Worm (Caenorhabditis elegans) whole organism, L2 larva: Measurements from ENCODE around the gene F10E9.12.

Experiments used
- C34F6.9 ChIP-seq: fragments of 150-350 bp; optimal IDR thresholded peaks from 2 replicates; lab custom pipeline; 2014; ENCODE audit warnings: missing biosample characterization, missing genetic modification characterization
- F13H6.1 ChIP-seq: sonication (generic microtip); optimal IDR thresholded peaks from 2 replicates; lab custom pipeline; 2016; ENCODE audit warnings: missing genetic modification characterization, missing compliant biosample characterization
- R02D3.7 ChIP-seq: fragments of 150-350 bp; optimal IDR thresholded peaks from 2 replicates; lab custom pipeline; 2014; ENCODE audit warnings: missing biosample characterization, missing genetic modification characterization
- Y55F3AM.14 ChIP-seq: fragments of 200-800 bp; sonication (Bioruptor generic); optimal IDR thresholded peaks from 2 replicates; lab custom pipeline; 2018; ENCODE audit warnings: mild to moderate bottlenecking, missing genetic modification characterization, missing compliant biosample characterization
- ZK546.5 ChIP-seq: sonication (generic microtip); optimal IDR thresholded peaks from 2 replicates; lab custom pipeline; 2017; ENCODE audit warnings: missing biosample characterization, missing genetic modification characterization
- alr-1 ChIP-seq: fragments of 150-350 bp; optimal IDR thresholded peaks from 2 replicates; lab custom pipeline; 2014; ENCODE audit warnings: missing biosample characterization, missing genetic modification characterization
- aly-2 ChIP-seq: fragments of 150-350 bp; optimal IDR thresholded peaks from 2 replicates; lab custom pipeline; 2014; ENCODE audit warnings: missing biosample characterization, missing genetic modification characterization
- ama-1 ChIP-seq: fragments of 150-350 bp; optimal IDR thresholded peaks from 2 replicates; lab custom pipeline; 2018; ENCODE audit warnings: inconsistent platforms
- blmp-1 ChIP-seq: sonication (generic microtip); optimal IDR thresholded peaks from 2 replicates; lab custom pipeline; 2017; ENCODE audit warnings: missing genetic modification characterization, mild to moderate bottlenecking, missing compliant biosample characterization, antibody characterized with exemption, moderate library complexity; ENCODE audit not compliant: insufficient read depth
- ceh-16 ChIP-seq: fragments of 150-350 bp; optimal IDR thresholded peaks from 2 replicates; lab custom pipeline; 2014; ENCODE audit warnings: missing biosample characterization, missing genetic modification characterization
- ceh-82 ChIP-seq: fragments of 150-350 bp; optimal IDR thresholded peaks from 2 replicates; lab custom pipeline; 2014; ENCODE audit warnings: missing biosample characterization, missing genetic modification characterization
- crh-2 ChIP-seq: sonication (generic microtip); optimal IDR thresholded peaks from 2 replicates; lab custom pipeline; 2017; ENCODE audit warnings: missing biosample characterization, missing genetic modification characterization
- dmd-4 ChIP-seq: sonication (generic microtip); optimal IDR thresholded peaks from 2 replicates; lab custom pipeline; 2017; ENCODE audit warnings: missing biosample characterization, missing genetic modification characterization
- egl-27 ChIP-seq: sonication (generic microtip); optimal IDR thresholded peaks from 3 replicates; lab custom pipeline; 2017; ENCODE audit warnings: missing biosample characterization, missing genetic modification reagents, missing genetic modification characterization
- elt-3 ChIP-seq: sonication (generic microtip); optimal IDR thresholded peaks from 2 replicates; lab custom pipeline; 2017; ENCODE audit warnings: missing biosample characterization, missing genetic modification characterization
- fos-1 ChIP-seq: fragments of 150-350 bp; optimal IDR thresholded peaks from 2 replicates; lab custom pipeline; 2014; ENCODE audit warnings: missing biosample characterization, missing genetic modification characterization
- gmeb-1 ChIP-seq: fragments of 150-350 bp; optimal IDR thresholded peaks from 2 replicates; lab custom pipeline; 2014; ENCODE audit warnings: missing biosample characterization, missing genetic modification characterization
- lin-11 ChIP-seq: fragments of 150-350 bp; sonication (generic microtip); optimal IDR thresholded peaks from 2 replicates; lab custom pipeline; 2014; ENCODE audit warnings: missing biosample characterization, missing genetic modification characterization, inconsistent platforms, mixed read lengths
- lin-13 ChIP-seq: fragments of 150-350 bp; optimal IDR thresholded peaks from 2 replicates; lab custom pipeline; 2014; ENCODE audit warnings: missing biosample characterization, missing genetic modification reagents, missing genetic modification characterization
- lin-39 ChIP-seq: fragments of 150-350 bp; optimal IDR thresholded peaks from 2 replicates; lab custom pipeline; 2014; ENCODE audit warnings: missing biosample characterization, missing genetic modification reagents, missing genetic modification characterization
- lsy-2 ChIP-seq, 2 experiments: fragments of 150-350 bp in 1 of 2; sonication (generic microtip) in 1 of 2; optimal IDR thresholded peaks; 2 replicates each; lab custom pipeline; 2014 to 2017; ENCODE audit warnings: missing biosample characterization in 2 of 2, missing genetic modification characterization in 2 of 2
- mab-5 ChIP-seq: fragments of 150-350 bp; optimal IDR thresholded peaks from 2 replicates; lab custom pipeline; 2014; ENCODE audit warnings: missing biosample characterization, missing genetic modification characterization
- mbf-1 ChIP-seq: sonication (generic microtip); optimal IDR thresholded peaks from 2 replicates; lab custom pipeline; 2017; ENCODE audit warnings: missing biosample characterization, missing genetic modification characterization
- mdl-1 ChIP-seq, 2 experiments: fragments of 150-350 bp in 1 of 2; sonication (generic microtip) in 1 of 2; optimal IDR thresholded peaks; 2 replicates each; lab custom pipeline; 2017; ENCODE audit warnings: missing biosample characterization in 2 of 2, missing genetic modification characterization in 2 of 2
- nhr-10 ChIP-seq: sonication (generic microtip); optimal IDR thresholded peaks from 2 replicates; lab custom pipeline; 2017; ENCODE audit warnings: missing biosample characterization, missing genetic modification characterization
- nhr-12 ChIP-seq: fragments of 150-350 bp; optimal IDR thresholded peaks from 2 replicates; lab custom pipeline; 2014; ENCODE audit warnings: missing biosample characterization, missing genetic modification characterization
- nhr-129 ChIP-seq: fragments of 150-350 bp; optimal IDR thresholded peaks from 2 replicates; lab custom pipeline; 2014; ENCODE audit warnings: missing biosample characterization, missing genetic modification characterization
- nhr-21 ChIP-seq: fragments of 150-350 bp; optimal IDR thresholded peaks from 2 replicates; lab custom pipeline; 2014; ENCODE audit warnings: missing biosample characterization, missing genetic modification characterization
- nhr-237 ChIP-seq: fragments of 150-350 bp; optimal IDR thresholded peaks from 2 replicates; lab custom pipeline; 2014; ENCODE audit warnings: missing biosample characterization, missing genetic modification characterization
- nhr-25 ChIP-seq: fragments of 150-350 bp; sonication (generic microtip); optimal IDR thresholded peaks from 3 replicates; lab custom pipeline; 2014; ENCODE audit warnings: missing biosample characterization, missing genetic modification characterization
- nhr-6 ChIP-seq: fragments of 150-350 bp; optimal IDR thresholded peaks from 2 replicates; lab custom pipeline; 2014; ENCODE audit warnings: missing biosample characterization, missing genetic modification characterization
- peb-1 ChIP-seq: fragments of 150-350 bp; optimal IDR thresholded peaks from 2 replicates; lab custom pipeline; 2014; ENCODE audit warnings: missing biosample characterization, missing genetic modification characterization
- sem-4 ChIP-seq: fragments of 150-350 bp; optimal IDR thresholded peaks from 2 replicates; lab custom pipeline; 2014; ENCODE audit warnings: missing biosample characterization, missing genetic modification reagents, missing genetic modification characterization
- skn-1 ChIP-seq: sonication (generic microtip); optimal IDR thresholded peaks from 2 replicates; lab custom pipeline; 2017; ENCODE audit warnings: missing biosample characterization, missing genetic modification characterization
- sma-3 ChIP-seq: sonication (generic microtip); optimal IDR thresholded peaks from 2 replicates; lab custom pipeline; 2016; ENCODE audit warnings: missing genetic modification reagents, missing genetic modification characterization, missing compliant biosample characterization
- sma-9 ChIP-seq, 2 experiments: fragments of 150-350 bp in 1 of 2; sonication (generic microtip) in 1 of 2; optimal IDR thresholded peaks; 2 replicates each; lab custom pipeline; 2014 to 2016; ENCODE audit warnings: missing genetic modification characterization in 2 of 2, mild to moderate bottlenecking in 1 of 2, missing biosample characterization in 1 of 2, missing compliant biosample characterization in 1 of 2, missing genetic modification reagents in 1 of 2, moderate library complexity in 1 of 2
- snpc-4 ChIP-seq: fragments of 150-350 bp; optimal IDR thresholded peaks from 2 replicates; lab custom pipeline; 2014; ENCODE audit warnings: missing biosample characterization, missing genetic modification characterization
- unc-39 ChIP-seq: fragments of 150-350 bp; optimal IDR thresholded peaks from 2 replicates; lab custom pipeline; 2014; ENCODE audit warnings: missing biosample characterization, missing genetic modification characterization
- unc-55 ChIP-seq: fragments of 150-350 bp; sonication (generic microtip); optimal IDR thresholded peaks from 3 replicates; lab custom pipeline; 2014; ENCODE audit warnings: missing biosample characterization, missing genetic modification reagents, missing genetic modification characterization
- unc-62 ChIP-seq: fragments of 150-350 bp; optimal IDR thresholded peaks from 2 replicates; lab custom pipeline; 2014; ENCODE audit warnings: missing biosample characterization, missing genetic modification reagents, missing genetic modification characterization
- zag-1 ChIP-seq: fragments of 150-350 bp; optimal IDR thresholded peaks from 2 replicates; lab custom pipeline; 2014; ENCODE audit warnings: missing biosample characterization, missing genetic modification characterization
- ztf-1 ChIP-seq: fragments of 200-800 bp; sonication (Bioruptor generic); conservative IDR thresholded peaks from 2 replicates; pipeline ENCODE4 v1.3.6; 2022; ENCODE audit warnings: missing genetic modification characterization, missing compliant biosample characterization
- ztf-11 ChIP-seq: sonication (generic microtip); optimal IDR thresholded peaks from 2 replicates; lab custom pipeline; 2017; ENCODE audit warnings: missing biosample characterization, missing genetic modification characterization

The F10E9.12 gene

DNA sequence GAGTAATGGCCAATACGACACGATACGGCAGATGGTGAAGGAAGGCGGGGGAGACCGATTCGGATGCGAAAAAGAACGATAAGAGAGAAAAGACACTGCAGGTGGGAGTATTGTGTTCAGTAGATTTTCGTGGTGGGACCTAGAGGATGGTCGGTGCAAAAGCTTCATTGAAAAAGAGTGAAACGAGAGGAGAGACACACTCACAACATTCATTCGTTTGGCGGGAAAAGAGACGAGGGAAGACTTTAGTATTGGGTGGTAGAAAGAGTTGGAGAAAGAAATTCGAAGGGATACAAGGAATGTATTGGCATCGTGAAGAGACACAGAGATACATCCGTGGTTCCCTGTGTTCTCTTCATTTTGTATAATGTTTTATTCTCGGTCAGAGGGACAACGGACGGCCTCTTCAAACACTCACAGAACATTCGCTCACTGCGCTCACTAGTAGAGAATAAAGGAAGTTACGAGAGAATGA is 32.1 kb downstream of the F10E9.12 start (continued):
- no peak for TF ChIP-seq Y55F3AM.14 (GFP tag; lab: Kevin White, UChicago)
- TF ChIP-seq, all 48 proteins: peak for 24

ce11 chrIII:8358213-8358672 is 33.9 kb downstream of the F10E9.12 start, which contains the start of the genes R05D3.8 and rfp-1:
Gene R05D3.8, minus strand, starts transcription at chrIII:8358327.
Gene rfp-1, plus strand, starts transcription at chrIII:8358622.
- TF ChIP-seq unc-55 (peak; percentile 92), ZK546.5 (tag; lab: Kevin White, UChicago) (peak; percentile 44), dmd-4 (tag; lab: Kevin White, UChicago) (no peak), snpc-4 (tag; lab: Kevin White, UChicago) (no peak), nhr-129 (tag; lab: Kevin White, UChicago) (peak; percentile 95), peb-1 (tag; lab: Kevin White, UChicago) (no peak), ceh-82 (tag; lab: Kevin White, UChicago) (no peak), lin-11 (tag; lab: Kevin White, UChicago) (peak; percentile 63), gmeb-1 (tag; lab: Kevin White, UChicago) (peak; percentile 85), R02D3.7 (tag; lab: Kevin White, UChicago) (peak; percentile 97), ceh-16 (tag; lab: Kevin White, UChicago) (peak; percentile 34), lsy-2 (tag; optimal IDR thresholded peaks at IDR 0.05; lab: Kevin White, UChicago) (peak; percentile 97 to 99), crh-2 (tag; lab: Kevin White, UChicago) (peak; percentile 88), sma-9 (GFP tag; optimal IDR thresholded peaks at IDR 0.05; lab: Kevin White, UChicago) (peak; percentile 74), sma-9 (tag; optimal IDR thresholded peaks at IDR 0.05; lab: Kevin White, UChicago) (no peak), nhr-12 (tag; lab: Kevin White, UChicago) (no peak), zag-1 (peak; percentile 24), sma-3 (GFP tag; lab: Kevin White, UChicago) (peak; percentile 69), nhr-25 (tag; lab: Kevin White, UChicago) (peak; percentile 76), nhr-6 (peak; percentile 34), F13H6.1 (tag; lab: Kevin White, UChicago) (peak; percentile 44), skn-1 (tag; lab: Kevin White, UChicago) (no peak), sem-4 (tag; lab: Kevin White, UChicago) (peak; percentile 43), lin-13 (GFP tag; lab: Kevin White, UChicago) (peak; percentile 87), C34F6.9 (tag; lab: Kevin White, UChicago) (peak; percentile 89), egl-27 (tag; lab: Kevin White, UChicago) (peak; percentile 12), mdl-1 (tag; optimal IDR thresholded peaks at IDR 0.05; lab: Kevin White, UChicago) (no peak), unc-39 (no peak), mab-5 (peak; percentile 63), nhr-21 (peak; percentile 65), ama-1 (lab: Kevin White, UChicago) (peak; percentile 67), ztf-11 (tag; lab: Kevin White, UChicago) (no peak), fos-1 (tag; lab: Kevin White, UChicago) (peak; percentile 72), elt-3 (tag; lab: Kevin White, UChicago) (no peak), alr-1 (tag; lab: Kevin White, UChicago) (no peak), lin-39 (tag; lab: Kevin White, UChicago) (no peak), aly-2 (no peak), nhr-10 (tag; lab: Kevin White, UChicago) (no peak), nhr-237 (no peak)
- TF ChIP-seq, all 48 proteins: peak for 23

ce11 chrIII:8363253-8364061 is 39.1 kb downstream of the F10E9.12 start, which contains the start of gene R05D3.3:
Gene R05D3.3, plus strand, starts transcription at chrIII:8364011.
- no peak for TF ChIP-seq mab-5
- no peak for TF ChIP-seq mbf-1 (tag; lab: Kevin White, UChicago)
- no peak for TF ChIP-seq F13H6.1 (tag; lab: Kevin White, UChicago)
- no peak for TF ChIP-seq ztf-1 (GFP tag; lab: Robert Waterston, UW)
- TF ChIP-seq blmp-1 (tag; lab: Kevin White, UChicago), result no peak
- TF ChIP-seq ceh-16 (tag; lab: Kevin White, UChicago), result no peak
- no peak for TF ChIP-seq nhr-10 (tag; lab: Kevin White, UChicago)
- TF ChIP-seq egl-27 (tag; lab: Kevin White, UChicago), result no peak
- TF ChIP-seq C34F6.9 (tag; lab: Kevin White, UChicago), result no peak
- no peak for TF ChIP-seq R02D3.7 (tag; lab: Kevin White, UChicago)
- no peak for TF ChIP-seq nhr-25 (tag; lab: Kevin White, UChicago)
- TF ChIP-seq unc-62 (GFP tag; lab: Kevin White, UChicago), result no peak
